Worm (Caenorhabditis elegans) whole organism, L2 larva: ENCODE measurements around the gene vha-17.

Experiments
- ceh-82 ChIP-seq: fragments of 150-350 bp; optimal IDR thresholded peaks from 2 replicates; lab custom pipeline; 2014; ENCODE audit warnings: missing biosample characterization, missing genetic modification characterization
- egl-27 ChIP-seq: sonication (generic microtip); optimal IDR thresholded peaks from 3 replicates; lab custom pipeline; 2017; ENCODE audit warnings: missing biosample characterization, missing genetic modification reagents, missing genetic modification characterization
- fos-1 ChIP-seq: fragments of 150-350 bp; optimal IDR thresholded peaks from 2 replicates; lab custom pipeline; 2014; ENCODE audit warnings: missing biosample characterization, missing genetic modification characterization
- lin-39 ChIP-seq: fragments of 150-350 bp; optimal IDR thresholded peaks from 2 replicates; lab custom pipeline; 2014; ENCODE audit warnings: missing biosample characterization, missing genetic modification reagents, missing genetic modification characterization
- mbf-1 ChIP-seq: sonication (generic microtip); optimal IDR thresholded peaks from 2 replicates; lab custom pipeline; 2017; ENCODE audit warnings: missing biosample characterization, missing genetic modification characterization
- nhr-11 ChIP-seq: fragments of 150-350 bp; optimal IDR thresholded peaks from 2 replicates; lab custom pipeline; 2014; ENCODE audit warnings: missing biosample characterization, missing genetic modification characterization
- unc-62 ChIP-seq: fragments of 150-350 bp; optimal IDR thresholded peaks from 2 replicates; lab custom pipeline; 2014; ENCODE audit warnings: missing biosample characterization, missing genetic modification reagents, missing genetic modification characterization

- TF ChIP-seq unc-62 (GFP tag; lab: Kevin White, UChicago): no peak
- no peak for TF ChIP-seq mbf-1 (tag; lab: Kevin White, UChicago)
- no peak for TF ChIP-seq fos-1 (tag; lab: Kevin White, UChicago)
- TF ChIP-seq ceh-82 (tag; lab: Kevin White, UChicago): no peak
- no peak for TF ChIP-seq egl-27
- no peak for TF ChIP-seq nhr-11 (tag; lab: Kevin White, UChicago)
- no peak for TF ChIP-seq lin-39
Observed at ce11 chrIV:9327706-9328105, 6.1 kb downstream of the vha-17 start, which contains the start of gene clec-183.
